Fruit fly (Drosophila melanogaster): ENCODE data around the gene Taf9.

The Taf9 gene

DNA sequence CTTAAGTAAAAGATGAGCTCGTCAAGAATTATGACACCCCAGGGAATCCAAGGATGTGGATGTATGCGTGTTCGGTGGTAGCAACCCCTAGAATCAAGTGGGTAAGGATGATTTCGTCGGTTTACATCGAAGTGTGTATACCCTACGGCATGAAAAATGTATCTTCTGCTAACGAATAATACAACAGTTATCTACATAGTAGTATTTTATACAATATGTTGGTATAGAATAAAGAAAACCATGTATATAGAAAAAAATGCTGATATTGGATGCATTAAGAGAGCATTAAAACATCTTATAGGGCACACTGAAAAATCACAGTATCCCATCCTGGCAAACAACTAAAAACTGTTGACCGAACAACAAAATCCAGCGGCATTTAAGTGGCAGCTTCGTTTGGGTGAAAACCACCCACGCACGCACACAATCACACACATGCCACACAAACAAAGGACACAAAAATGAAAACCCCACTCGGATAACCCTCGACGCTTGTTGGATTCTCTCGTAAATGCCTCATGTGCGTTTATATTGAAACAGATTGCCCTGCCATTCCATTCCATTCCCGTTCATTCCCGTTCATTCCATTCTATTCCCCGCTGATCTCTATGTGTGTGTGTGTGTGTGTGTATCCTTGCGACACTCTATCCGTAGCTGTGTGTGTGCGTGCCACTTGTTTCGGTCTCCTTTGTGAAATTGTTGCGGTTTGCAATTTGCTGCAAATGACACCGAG, 42.7 kb upstream of the Taf9 start (continued):
- TF ChIP-seq CG3995 (GFP tag; optimal IDR thresholded peaks at IDR 0.05) (no peak), lola (GFP tag; optimal IDR thresholded peaks at IDR 0.05) (peak in 1 of 3 experiments; percentile 64), Camta (GFP tag; optimal IDR thresholded peaks at IDR 0.05) (no peak), Neu2 (GFP tag; optimal IDR thresholded peaks at IDR 0.05; ENCODE audit: borderline replicate concordance) (no peak), CG13894 (tag; optimal IDR thresholded peaks at IDR 0.05) (no peak), Sry-δ (GFP tag; optimal IDR thresholded peaks at IDR 0.05) (no peak), CG7839 (tag; optimal IDR thresholded peaks at IDR 0.05) (peak; percentile 58), fd3F (GFP tag; optimal IDR thresholded peaks at IDR 0.05) (no peak), CG30020 (tag; optimal IDR thresholded peaks at IDR 0.05) (no peak), Nf-YA (GFP tag; IDR thresholded peaks at IDR 0.05) (no peak), CG17385 (GFP tag; optimal IDR thresholded peaks at IDR 0.05) (peak; percentile 4), Dip2 (GFP tag; IDR thresholded peaks at IDR 0.05) (no peak), stc (GFP tag; IDR thresholded peaks at IDR 0.05) (no peak), CG17802 (tag; optimal IDR thresholded peaks at IDR 0.05) (no peak), CG11247 (GFP tag; IDR thresholded peaks at IDR 0.05) (no peak), unpg (GFP tag; optimal IDR thresholded peaks at IDR 0.05) (peak; percentile 44), Hmr (GFP tag; optimal IDR thresholded peaks at IDR 0.05) (no peak), CG32767 (GFP tag; IDR thresholded peaks at IDR 0.05) (0 out of 2 replicates have a peak, but pooled peaks have one; percentile 16), CG15479 (GFP tag; optimal IDR thresholded peaks at IDR 0.05) (peak; percentile 24), CG11560 (tag; IDR thresholded peaks at IDR 0.05) (no peak), dm (GFP tag; optimal IDR thresholded peaks at IDR 0.05) (no peak), sisA (GFP tag; IDR thresholded peaks at IDR 0.05) (0 out of 2 replicates have a peak, but pooled peaks have one; percentile 26), CG15696 (tag; optimal IDR thresholded peaks at IDR 0.05) (peak; percentile 26), CG10979 (tag; optimal IDR thresholded peaks at IDR 0.05) (peak; percentile 67), hb (GFP tag; IDR thresholded peaks at IDR 0.05; ENCODE audit: partially characterized antibody) (no peak), CTCF (GFP tag; optimal IDR thresholded peaks at IDR 0.05) (no peak), pho (GFP tag; optimal IDR thresholded peaks at IDR 0.05) (no peak), CG11695 (GFP tag; IDR thresholded peaks at IDR 0.05) (no peak), kah (GFP tag; optimal IDR thresholded peaks at IDR 0.05) (no peak), CG10366 (GFP tag; IDR thresholded peaks at IDR 0.05) (0 out of 2 replicates have a peak, but pooled peaks have one; percentile 10), Atf6 (GFP tag; IDR thresholded peaks at IDR 0.05) (no peak), rib (GFP tag; IDR thresholded peaks at IDR 0.05) (no peak), CG15601 (tag; optimal IDR thresholded peaks at IDR 0.05) (peak; percentile 31), btn (GFP tag; optimal IDR thresholded peaks at IDR 0.05) (no peak), unc-4 (GFP tag; IDR thresholded peaks at IDR 0.05; ENCODE audit: partially characterized antibody) (no peak), Fer1 (GFP tag; optimal IDR thresholded peaks at IDR 0.05) (no peak), Doc2 (GFP tag; IDR thresholded peaks at IDR 0.05) (no peak), dysf (GFP tag; IDR thresholded peaks at IDR 0.05) (peak; percentile 48; the same call in 2 of the 3 replicates), CG32772 (GFP tag; IDR thresholded peaks at IDR 0.05) (no peak), run (tag; optimal IDR thresholded peaks at IDR 0.05) (no peak), CG3281 (GFP tag; optimal IDR thresholded peaks at IDR 0.05) (no peak), Sox102F (GFP tag; optimal IDR thresholded peaks at IDR 0.05) (peak; percentile 23), fd96Cb (tag; optimal IDR thresholded peaks at IDR 0.05) (peak; percentile 39), CG17359 (tag; optimal IDR thresholded peaks at IDR 0.05) (no peak), pros (GFP tag; optimal IDR thresholded peaks at IDR 0.05) (peak; percentile 67), CG18262 (tag; optimal IDR thresholded peaks at IDR 0.05) (peak; percentile 66), Nf-YC (tag; optimal IDR thresholded peaks at IDR 0.05) (no peak), vfl (GFP tag; optimal IDR thresholded peaks at IDR 0.05) (no peak), Fer2 (tag; optimal IDR thresholded peaks at IDR 0.05) (no peak), scrt (GFP tag; optimal IDR thresholded peaks at IDR 0.05) (peak; percentile 16)

Measured in whole organism, embryonic.